Worm (Caenorhabditis elegans) whole organism, L3 larva: ENCODE data around the gene prx-1.

Experiments used
- ZK546.5 ChIP-seq: sonication (generic microtip); optimal IDR thresholded peaks from 2 replicates; lab custom pipeline; 2017; ENCODE audit warnings: missing biosample characterization, missing genetic modification characterization
- daf-12 ChIP-seq: fragments of 150-350 bp; optimal IDR thresholded peaks from 2 replicates; lab custom pipeline; 2014; ENCODE audit warnings: missing biosample characterization, missing genetic modification reagents, missing genetic modification characterization
- egl-27 ChIP-seq: sonication (generic microtip); optimal IDR thresholded peaks from 4 replicates; lab custom pipeline; 2017; ENCODE audit warnings: missing biosample characterization, missing genetic modification reagents, missing genetic modification characterization
- egl-5 ChIP-seq: fragments of 150-350 bp; optimal IDR thresholded peaks from 2 replicates; lab custom pipeline; 2017; ENCODE audit warnings: missing biosample characterization, missing genetic modification reagents, missing genetic modification characterization, inconsistent platforms
- elt-2 ChIP-seq: sonication (generic microtip); optimal IDR thresholded peaks from 2 replicates; lab custom pipeline; 2016; ENCODE audit warnings: missing genetic modification reagents, mild to moderate bottlenecking, missing genetic modification characterization, missing compliant biosample characterization
- lin-15B ChIP-seq: fragments of 150-350 bp; optimal IDR thresholded peaks from 2 replicates; lab custom pipeline; 2014; ENCODE audit warnings: missing biosample characterization, missing genetic modification characterization
- nhr-23 ChIP-seq: fragments of 150-350 bp; optimal IDR thresholded peaks from 2 replicates; lab custom pipeline; 2014; ENCODE audit warnings: missing biosample characterization, missing genetic modification reagents, missing genetic modification characterization
- nhr-237 ChIP-seq: fragments of 150-350 bp; optimal IDR thresholded peaks from 2 replicates; lab custom pipeline; 2014; ENCODE audit warnings: missing biosample characterization, missing genetic modification characterization
- unc-62 ChIP-seq: fragments of 150-350 bp; sonication (generic microtip); optimal IDR thresholded peaks from 4 replicates; lab custom pipeline; 2014; ENCODE audit warnings: missing biosample characterization, missing genetic modification reagents, missing genetic modification characterization

DNA sequence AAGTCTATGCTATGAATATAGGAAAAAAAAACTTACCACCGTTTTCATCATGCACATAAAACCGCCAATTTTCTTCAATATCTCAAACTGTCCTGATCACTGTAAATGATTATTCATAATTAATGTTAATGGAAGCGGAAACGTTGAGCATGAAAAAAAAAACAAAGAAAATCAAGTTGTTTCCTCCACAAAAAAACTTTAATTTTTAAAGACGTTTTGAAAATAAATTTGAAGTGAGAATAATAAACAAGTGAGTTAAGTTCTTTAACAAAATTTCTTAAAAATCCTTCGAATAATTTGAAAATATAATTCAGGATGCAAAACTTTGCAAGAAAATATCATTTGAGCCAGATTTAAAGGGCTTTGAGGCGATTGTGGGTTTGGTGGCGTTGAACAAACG lies 56.6 kb downstream of the prx-1 start, which contains the start of gene irk-3:
- TF ChIP-seq lin-15B (tag; lab: Kevin White, UChicago) = no peak
- TF ChIP-seq ZK546.5 (tag; lab: Kevin White, UChicago) = no peak
- TF ChIP-seq egl-27 (tag; lab: Kevin White, UChicago) = no peak
- no peak for TF ChIP-seq elt-2 (tag; lab: Kevin White, UChicago)
- TF ChIP-seq unc-62 (GFP tag; lab: Kevin White, UChicago) = no peak
- TF ChIP-seq nhr-237 = no peak
- TF ChIP-seq nhr-23 (tag; lab: Kevin White, UChicago) = no peak
- no peak for TF ChIP-seq egl-5 (tag; lab: Kevin White, UChicago)
- TF ChIP-seq daf-12 (tag; lab: Kevin White, UChicago) = no peak
